Worm (Caenorhabditis elegans): Measurements from ENCODE around the gene C30G12.1.

Gene C30G12.1

ce11 chrII:7338995-7339394 lies 39.9 kb downstream of the C30G12.1 start, which contains the start of gene nhr-21 (continued):
- TF ChIP-seq ceh-8 (GFP tag; optimal IDR thresholded peaks at IDR 0.05) (no peak), nhr-47 (tag; optimal IDR thresholded peaks at IDR 0.05) (peak; percentile 46), fos-1 (tag; optimal IDR thresholded peaks at IDR 0.05) (peak; percentile 18), ama-1 (optimal IDR thresholded peaks at IDR 0.05) (no peak), swsn-7 (tag; optimal IDR thresholded peaks at IDR 0.05) (no peak), rnt-1 (tag; optimal IDR thresholded peaks at IDR 0.05) (peak; percentile 14), ceh-82 (tag; optimal IDR thresholded peaks at IDR 0.05) (no peak), elt-2 (tag; optimal IDR thresholded peaks at IDR 0.05) (no peak), Y116A8C.19 (tag; optimal IDR thresholded peaks at IDR 0.05; ENCODE audit: borderline replicate concordance) (no peak), lin-39 (tag; optimal IDR thresholded peaks at IDR 0.05) (no peak), aha-1 (tag; optimal IDR thresholded peaks at IDR 0.05) (no peak), nhr-11 (tag; optimal IDR thresholded peaks at IDR 0.05) (no peak), alr-1 (tag; optimal IDR thresholded peaks at IDR 0.05; ENCODE audit: borderline replicate concordance) (no peak), pqm-1 (tag; optimal IDR thresholded peaks at IDR 0.05) (no peak), lin-13 (GFP tag; optimal IDR thresholded peaks at IDR 0.05) (no peak), nhr-85 (tag) (peak; percentile 98), irx-1 (tag; optimal IDR thresholded peaks at IDR 0.05) (peak; percentile 44), nhr-71 (tag; optimal IDR thresholded peaks at IDR 0.05) (peak; percentile 88), ceh-88 (GFP tag; IDR thresholded peaks at IDR 0.05) (no peak), hlh-4 (tag; optimal IDR thresholded peaks at IDR 0.05) (no peak), mef-2 (tag; optimal IDR thresholded peaks at IDR 0.05) (no peak), nhr-12 (tag; optimal IDR thresholded peaks at IDR 0.05) (no peak), lsy-2 (tag; optimal IDR thresholded peaks at IDR 0.05) (peak; percentile 28 to 40), nhr-19 (GFP tag; conservative IDR thresholded peaks at IDR 0.05) (peak; percentile 74), ceh-90 (tag; optimal IDR thresholded peaks at IDR 0.05) (no peak), nhr-20 (tag; optimal IDR thresholded peaks at IDR 0.05) (peak; percentile 89), mdl-1 (tag; optimal IDR thresholded peaks at IDR 0.05) (peak in 1 of 2 experiments; percentile 58), nhr-237 (tag; optimal IDR thresholded peaks at IDR 0.05) (no peak), tbx-2 (tag; optimal IDR thresholded peaks at IDR 0.05) (peak; percentile 35), fkh-4 (tag; optimal IDR thresholded peaks at IDR 0.05; ENCODE audit: borderline replicate concordance) (no peak), nhr-76 (tag; optimal IDR thresholded peaks at IDR 0.05) (no peak), F16B12.6 (tag; optimal IDR thresholded peaks at IDR 0.05) (no peak), skn-1 (tag; optimal IDR thresholded peaks at IDR 0.05) (no peak), ces-1 (GFP tag; optimal IDR thresholded peaks at IDR 0.05) (no peak), nhr-77 (tag; optimal IDR thresholded peaks at IDR 0.05) (no peak), mab-9 (GFP tag; IDR thresholded peaks at IDR 0.05) (no peak)

- TF ChIP-seq unc-30 (tag; optimal IDR thresholded peaks at IDR 0.05), result no peak
- TF ChIP-seq nhr-85 (tag), result no peak
- TF ChIP-seq unc-86 (tag; optimal IDR thresholded peaks at IDR 0.05), result no peak
- no peak for TF ChIP-seq nhr-84 (tag; optimal IDR thresholded peaks at IDR 0.05)
- TF ChIP-seq mef-2 (tag; optimal IDR thresholded peaks at IDR 0.05), result no peak
- no peak for TF ChIP-seq nhr-19 (GFP tag; conservative IDR thresholded peaks at IDR 0.05)
- TF ChIP-seq fos-1 (tag; optimal IDR thresholded peaks at IDR 0.05), result no peak
- TF ChIP-seq ces-1 (GFP tag; optimal IDR thresholded peaks at IDR 0.05), result no peak
- TF ChIP-seq nhr-47 (tag; optimal IDR thresholded peaks at IDR 0.05), result no peak
- TF ChIP-seq Y116A8C.19 (tag; optimal IDR thresholded peaks at IDR 0.05; ENCODE audit: borderline replicate concordance), result no peak
- no peak for TF ChIP-seq sup-37 (GFP tag; optimal IDR thresholded peaks at IDR 0.05)
- no peak for TF ChIP-seq jun-1 (tag; optimal IDR thresholded peaks at IDR 0.05)
- no peak for TF ChIP-seq elt-2 (tag; optimal IDR thresholded peaks at IDR 0.05)
- TF ChIP-seq ets-5 (GFP tag; IDR thresholded peaks at IDR 0.05), result no peak
- TF ChIP-seq lin-35 (GFP tag; optimal IDR thresholded peaks at IDR 0.05), result no peak
- no peak for TF ChIP-seq lin-14 (GFP tag; optimal IDR thresholded peaks at IDR 0.05)
- no peak for TF ChIP-seq ceh-88 (GFP tag; IDR thresholded peaks at IDR 0.05)
- TF ChIP-seq F16B12.6 (tag; optimal IDR thresholded peaks at IDR 0.05), result no peak
Measured at ce11 chrII:7340703-7341102, 41.6 kb downstream of the C30G12.1 start.
